Worm (Caenorhabditis elegans): ENCODE measurements around the gene F15H10.10.

F15H10.10 gene

DNA sequence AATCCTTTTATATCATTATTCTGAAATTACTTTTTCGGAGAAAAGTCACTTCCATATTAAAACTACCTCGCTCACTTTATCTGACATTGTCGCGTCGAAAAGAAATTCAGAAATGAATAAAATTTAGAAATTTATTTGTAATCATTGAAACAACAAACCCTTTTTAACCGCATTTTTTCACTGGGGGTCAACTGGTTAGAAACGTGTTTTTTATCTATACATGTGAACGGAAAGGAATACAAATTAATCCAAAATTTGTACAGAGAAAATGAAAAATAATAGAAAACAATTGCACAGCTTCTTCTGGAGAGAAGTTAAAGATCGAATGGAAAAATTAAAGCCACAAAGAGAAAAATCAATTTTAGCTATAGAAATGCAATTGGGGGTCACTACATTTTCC, 11.8 kb upstream of the F15H10.10 start, which contains the start of gene tag-314:
Gene tag-314, minus strand, starts transcription at position 101 of the 400 bp plus-strand sequence.
- no peak for TF ChIP-seq nhr-20 (tag; optimal IDR thresholded peaks at IDR 0.05)
- no peak for TF ChIP-seq nhr-77 (tag; optimal IDR thresholded peaks at IDR 0.05)
- no peak for TF ChIP-seq nhr-85 (tag)
- TF ChIP-seq pax-3 (tag; optimal IDR thresholded peaks at IDR 0.05) = no peak
- no peak for TF ChIP-seq fkh-8 (tag; optimal IDR thresholded peaks at IDR 0.05)
- TF ChIP-seq C04F5.9 (tag; optimal IDR thresholded peaks at IDR 0.05) = no peak
- no peak for TF ChIP-seq ztf-11 (tag; optimal IDR thresholded peaks at IDR 0.05)
- no peak for TF ChIP-seq snu-23 (GFP tag; optimal IDR thresholded peaks at IDR 0.05)
- no peak for TF ChIP-seq blmp-1 (tag; optimal IDR thresholded peaks at IDR 0.05)
- no peak for TF ChIP-seq isw-1 (GFP tag; IDR thresholded peaks at IDR 0.05)
- TF ChIP-seq mep-1 (tag; optimal IDR thresholded peaks at IDR 0.05) = no peak

DNA sequence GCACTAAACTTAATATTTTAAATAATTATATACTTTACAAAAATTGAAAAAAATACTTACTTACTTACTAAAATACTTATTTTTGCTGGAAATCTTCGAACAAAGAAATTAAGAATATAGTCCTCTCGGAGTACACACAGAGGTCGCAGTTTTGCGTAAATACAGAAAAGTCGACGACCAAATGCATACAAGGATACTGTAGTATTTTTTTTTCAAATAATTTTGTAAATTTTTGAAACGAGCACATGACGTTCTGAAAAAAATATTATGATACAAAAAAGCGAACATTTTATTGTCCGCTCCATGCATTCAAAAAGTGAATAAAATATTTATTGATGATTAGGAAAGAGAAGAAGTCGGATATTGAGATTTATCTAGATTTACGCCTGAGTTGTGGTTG, 9.4 kb upstream of the F15H10.10 start, which contains the start of gene apc-10:
Gene apc-10, minus strand, starts transcription at position 101 of the 400 bp plus-strand sequence.
- TF ChIP-seq zip-4 (GFP tag; optimal IDR thresholded peaks at IDR 0.05) (no peak), irx-1 (tag; optimal IDR thresholded peaks at IDR 0.05) (no peak), vab-15 (tag; optimal IDR thresholded peaks at IDR 0.05) (no peak), efl-1 (optimal IDR thresholded peaks at IDR 0.05) (no peak), efl-1 (GFP tag; optimal IDR thresholded peaks at IDR 0.05 in 1 of 2) (no peak), dpl-1 (GFP tag; optimal IDR thresholded peaks at IDR 0.05) (no peak), aly-2 (tag; optimal IDR thresholded peaks at IDR 0.05) (no peak), unc-130 (tag; optimal IDR thresholded peaks at IDR 0.05) (no peak), nhr-90 (tag; optimal IDR thresholded peaks at IDR 0.05; ENCODE audit: poor library complexity) (no peak), jun-1 (tag; optimal IDR thresholded peaks at IDR 0.05) (no peak), lin-39 (tag; optimal IDR thresholded peaks at IDR 0.05) (no peak), mep-1 (tag; optimal IDR thresholded peaks at IDR 0.05) (no peak), grh-1 (GFP tag; IDR thresholded peaks at IDR 0.05) (no peak), elt-2 (tag; optimal IDR thresholded peaks at IDR 0.05) (no peak), isw-1 (GFP tag; IDR thresholded peaks at IDR 0.05) (no peak)

DNA sequence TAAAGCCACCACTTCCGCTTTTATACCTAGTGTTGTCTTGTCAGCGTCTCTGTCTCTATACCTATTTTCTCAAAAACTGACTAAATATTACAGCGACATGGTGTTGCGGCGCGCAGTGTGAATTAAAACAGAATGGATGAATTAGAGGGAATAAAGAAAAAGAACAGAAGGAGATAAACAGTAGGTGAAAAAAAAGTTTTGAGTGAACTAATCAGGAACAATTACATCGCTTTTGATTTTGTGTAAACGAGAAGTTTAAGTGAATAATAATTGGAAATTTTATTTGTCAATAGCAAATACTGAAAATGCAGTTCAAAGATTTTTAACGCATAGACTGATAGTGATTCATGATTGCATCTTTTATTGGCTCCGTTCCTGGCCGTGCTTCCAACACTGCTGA, 8.3 kb upstream of the F15H10.10 start, which contains the start of gene col-12:
Gene col-12, minus strand, starts transcription at position 101 of the 400 bp plus-strand sequence.
- TF ChIP-seq hpl-2 (GFP tag; optimal IDR thresholded peaks at IDR 0.05) (no peak), dpl-1 (GFP tag; optimal IDR thresholded peaks at IDR 0.05) (no peak)

DNA sequence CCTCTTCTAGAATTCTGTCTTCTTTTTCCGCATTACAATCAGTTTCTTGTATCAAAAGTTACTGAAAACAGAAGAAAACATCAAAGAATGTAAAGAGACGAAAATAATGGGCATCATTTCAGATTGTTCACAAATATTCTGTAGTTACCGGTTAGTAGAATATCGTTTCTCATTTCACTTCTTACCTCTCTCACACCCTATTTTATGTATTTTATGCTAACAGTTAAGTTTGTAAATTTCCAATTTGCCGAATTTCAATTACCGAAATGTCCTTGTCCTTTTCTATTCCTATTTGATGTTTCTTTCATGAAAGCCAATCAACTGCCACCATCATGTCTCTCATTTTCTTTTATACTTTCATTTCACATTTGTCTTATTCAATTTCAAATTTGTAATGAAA, 6.7 kb upstream of the F15H10.10 start:
- peak; percentile 64 for TF ChIP-seq nhr-85 (tag)
- no peak for TF ChIP-seq fkh-10 (GFP tag; optimal IDR thresholded peaks at IDR 0.05)

DNA sequence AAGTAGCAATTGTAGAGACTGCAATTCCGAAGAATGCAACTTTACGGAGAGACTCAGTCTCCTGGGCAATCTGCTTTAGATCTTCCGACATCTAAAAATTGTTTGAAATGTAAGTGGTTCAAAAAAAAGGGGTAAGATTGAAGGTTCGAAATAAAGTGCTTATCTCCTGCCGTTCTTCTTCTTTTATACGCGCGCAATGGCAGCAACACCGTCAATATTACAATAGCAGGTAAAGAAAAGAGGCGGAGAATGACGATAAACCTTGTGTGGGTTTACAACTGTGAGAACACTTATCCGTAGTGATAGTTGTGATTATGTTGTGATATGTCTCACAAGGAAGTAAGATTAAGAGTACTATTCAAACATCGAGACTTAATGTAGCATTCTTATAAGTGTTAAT, 5.0 kb upstream of the F15H10.10 start, which contains the start of gene col-13:
Gene col-13, minus strand, starts transcription at position 101 of the 400 bp plus-strand sequence.
- TF ChIP-seq nhr-237 (tag; optimal IDR thresholded peaks at IDR 0.05) (no peak), dsc-1 (tag; optimal IDR thresholded peaks at IDR 0.05) (no peak)

DNA sequence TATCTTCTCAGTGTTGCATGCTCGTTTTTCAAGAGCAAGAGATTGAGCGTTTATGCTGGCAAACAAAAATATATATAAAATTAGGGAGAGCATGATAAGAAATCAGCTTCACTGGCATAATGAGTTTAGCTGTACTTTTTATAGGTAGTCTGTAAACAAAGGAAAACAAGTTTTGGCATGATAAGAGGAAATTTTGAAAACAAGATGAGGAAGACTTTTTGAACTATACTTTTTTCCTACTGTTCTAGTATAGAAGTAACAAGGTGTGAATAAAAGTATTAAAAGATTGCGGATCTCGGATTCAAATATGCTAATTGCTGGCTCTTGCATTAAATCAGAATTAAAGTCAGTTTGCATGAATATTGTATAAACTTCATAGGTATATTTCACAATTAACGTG, 2.1 kb upstream of the F15H10.10 start, which contains the start of gene F15H10.5:
Gene F15H10.5, minus strand, starts transcription at position 101 of the 400 bp plus-strand sequence.
- TF ChIP-seq pag-3 (tag; optimal IDR thresholded peaks at IDR 0.05; ENCODE audit: borderline replicate concordance, insufficient read depth) (no peak), isw-1 (GFP tag; IDR thresholded peaks at IDR 0.05) (no peak)

DNA sequence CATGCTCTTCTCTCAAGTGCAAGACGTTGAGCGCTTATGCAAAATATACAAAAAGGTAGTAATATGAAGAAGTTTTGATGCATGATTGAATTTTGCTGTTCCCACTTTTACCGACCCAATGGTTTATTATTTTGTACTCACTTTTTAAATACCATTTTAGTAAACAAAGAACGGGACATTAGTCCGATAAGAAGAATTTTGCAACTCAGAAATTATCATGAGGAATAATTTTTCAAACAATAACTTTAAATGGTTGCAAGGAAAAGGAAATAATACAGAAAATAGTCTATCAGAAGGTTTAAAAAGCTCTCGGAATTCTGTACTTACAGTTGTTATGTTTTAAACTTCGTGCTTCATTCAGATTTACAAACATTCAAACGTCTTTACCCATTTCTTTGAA, 2.2 kb downstream of the F15H10.10 start, which contains the start of gene F15H10.9:
Gene F15H10.9, minus strand, starts transcription at position 101 of the 400 bp plus-strand sequence.
- TF ChIP-seq nhr-11 (tag; optimal IDR thresholded peaks at IDR 0.05) (no peak), egl-27 (tag; optimal IDR thresholded peaks at IDR 0.05) (no peak), efl-3 (GFP tag; optimal IDR thresholded peaks at IDR 0.05) (no peak), nhr-47 (tag; optimal IDR thresholded peaks at IDR 0.05) (no peak), nhr-237 (tag; optimal IDR thresholded peaks at IDR 0.05) (no peak)
